Fruit fly (Drosophila melanogaster) whole organism, embryonic: Measurements from ENCODE around the gene CG13949.

Experiments used
- Abd-B ChIP-seq: fragments of 200-800 bp; sonication (Bioruptor generic); optimal IDR thresholded peaks from 2 replicates; lab custom pipeline; 2018; ENCODE audit warnings: missing biosample characterization, mild to moderate bottlenecking, missing genetic modification characterization, moderate library complexity
- Atf3 ChIP-seq: fragments of 200-800 bp; sonication (Bioruptor generic); optimal IDR thresholded peaks from 3 replicates; lab custom pipeline; 2016; ENCODE audit warnings: missing biosample characterization, missing genetic modification characterization
- BEAF-32 ChIP-seq: fragments of 200-800 bp; sonication (Bioruptor generic); optimal IDR thresholded peaks from 3 replicates; lab custom pipeline; 2017; ENCODE audit warnings: missing biosample characterization, missing genetic modification characterization, mild to moderate bottlenecking, moderate library complexity, missing genetic modification reagents
- Bgb ChIP-seq: fragments of 200-800 bp; sonication (Bioruptor generic); IDR thresholded peaks from 2 replicates; pipeline ENCODE4 v1.3.6; 2022; ENCODE audit warnings: missing biosample characterization, missing genetic modification characterization; ENCODE audit not compliant: partially characterized antibody
- C15 ChIP-seq: fragments of 200-800 bp; sonication (Bioruptor generic); IDR thresholded peaks from 3 replicates; pipeline ENCODE4 v1.3.6; 2022; ENCODE audit warnings: missing biosample characterization, missing genetic modification characterization
- CG10147 ChIP-seq: fragments of 200-800 bp; sonication (Bioruptor generic); optimal IDR thresholded peaks from 2 replicates; lab custom pipeline; 2019; ENCODE audit warnings: missing biosample characterization, mild to moderate bottlenecking, missing genetic modification characterization, moderate library complexity
- CG10431 ChIP-seq: fragments of 200-800 bp; sonication (Bioruptor generic); optimal IDR thresholded peaks from 3 replicates; lab custom pipeline; 2018; ENCODE audit warnings: missing biosample characterization, mild to moderate bottlenecking, missing genetic modification characterization
- CG11093 ChIP-seq: fragments of 200-800 bp; sonication (Bioruptor generic); IDR thresholded peaks from 3 replicates; pipeline ENCODE4 v1.3.6; 2022; ENCODE audit warnings: missing biosample characterization, missing genetic modification characterization
- CG11398 ChIP-seq: fragments of 200-800 bp; sonication (Bioruptor generic); optimal IDR thresholded peaks from 2 replicates; lab custom pipeline; 2016; ENCODE audit warnings: missing biosample characterization, missing genetic modification characterization
- CG11560 ChIP-seq: fragments of 200-800 bp; sonication (Bioruptor generic); IDR thresholded peaks from 3 replicates; pipeline ENCODE4 v1.3.6; 2022; ENCODE audit warnings: missing biosample characterization, missing genetic modification characterization
- CG11723 ChIP-seq: fragments of 200-800 bp; sonication (Bioruptor generic); optimal IDR thresholded peaks from 2 replicates; lab custom pipeline; 2017; ENCODE audit warnings: missing biosample characterization, mild to moderate bottlenecking, missing genetic modification characterization
- CG13123 ChIP-seq: fragments of 200-800 bp; sonication (Bioruptor generic); optimal IDR thresholded peaks from 2 replicates; lab custom pipeline; 2016; ENCODE audit warnings: missing biosample characterization, missing genetic modification characterization
- CG14710 ChIP-seq: fragments of 200-800 bp; sonication (Bioruptor generic); optimal IDR thresholded peaks from 3 replicates; lab custom pipeline; 2019; ENCODE audit warnings: missing biosample characterization, mild to moderate bottlenecking, missing genetic modification characterization, moderate library complexity
- CG17186 ChIP-seq: fragments of 200-800 bp; sonication (Bioruptor generic); optimal IDR thresholded peaks from 3 replicates; lab custom pipeline; 2017; ENCODE audit warnings: missing biosample characterization, missing genetic modification reagents, missing genetic modification characterization
- CG17802 ChIP-seq: fragments of 200-800 bp; sonication (Bioruptor generic); optimal IDR thresholded peaks from 2 replicates; lab custom pipeline; 2018; ENCODE audit warnings: missing biosample characterization, mild to moderate bottlenecking, missing genetic modification characterization, moderate library complexity
- CG17829 ChIP-seq: fragments of 200-800 bp; optimal IDR thresholded peaks from 2 replicates; lab custom pipeline; 2019; ENCODE audit warnings: missing biosample characterization, mild to moderate bottlenecking, missing genetic modification characterization, moderate library complexity
- CG2678 ChIP-seq: fragments of 200-800 bp; sonication (Bioruptor generic); optimal IDR thresholded peaks from 3 replicates; lab custom pipeline; 2019; ENCODE audit warnings: missing biosample characterization, mild to moderate bottlenecking, missing genetic modification characterization, moderate library complexity
- CG3407 ChIP-seq: fragments of 200-800 bp; sonication (Bioruptor generic); optimal IDR thresholded peaks from 2 replicates; lab custom pipeline; 2018; ENCODE audit warnings: missing biosample characterization, mild to moderate bottlenecking, missing genetic modification characterization
- CG4730 ChIP-seq: fragments of 200-800 bp; sonication (Bioruptor generic); IDR thresholded peaks from 2 replicates; pipeline ENCODE4 v1.3.6; 2022; ENCODE audit warnings: missing biosample characterization, missing genetic modification characterization
- CG5953 ChIP-seq: fragments of 200-800 bp; sonication (Bioruptor generic); IDR thresholded peaks from 2 replicates; pipeline ENCODE4 v1.3.6; 2022; ENCODE audit warnings: missing biosample characterization, missing genetic modification characterization
- CG6689 ChIP-seq: fragments of 200-800 bp; sonication (Bioruptor generic); IDR thresholded peaks from 2 replicates; pipeline ENCODE4 v1.3.6; 2022; ENCODE audit warnings: missing biosample characterization, missing genetic modification characterization
- CG7556 ChIP-seq: fragments of 200-800 bp; sonication (Bioruptor generic); optimal IDR thresholded peaks from 2 replicates; lab custom pipeline; 2017; ENCODE audit warnings: missing biosample characterization, mild to moderate bottlenecking, missing genetic modification characterization
- CG8290 ChIP-seq, 3 experiments: fragments of 200-800 bp; sonication (Bioruptor generic); optimal IDR thresholded peaks; 2 replicates each; lab custom pipeline; 2016 to 2019; ENCODE audit warnings: missing biosample characterization in 3 of 3, missing genetic modification characterization in 3 of 3, mild to moderate bottlenecking in 2 of 3, moderate library complexity in 1 of 3
- CoRest ChIP-seq: fragments of 200-800 bp; sonication (Bioruptor generic); optimal IDR thresholded peaks from 3 replicates; lab custom pipeline; 2018; ENCODE audit warnings: missing biosample characterization, mild to moderate bottlenecking, missing genetic modification characterization, moderate library complexity
- E2f1 ChIP-seq: fragments of 200-800 bp; sonication (Bioruptor generic); IDR thresholded peaks from 2 replicates; pipeline ENCODE4 v1.3.6; 2022; ENCODE audit warnings: missing biosample characterization, missing genetic modification characterization
- HmgD ChIP-seq: fragments of 200-800 bp; sonication (Bioruptor generic); optimal IDR thresholded peaks from 3 replicates; lab custom pipeline; 2016; ENCODE audit warnings: missing biosample characterization, missing genetic modification characterization
- HmgZ ChIP-seq: fragments of 200-800 bp; sonication (Bioruptor generic); optimal IDR thresholded peaks from 2 replicates; lab custom pipeline; 2018; ENCODE audit warnings: missing biosample characterization, mild to moderate bottlenecking, missing genetic modification characterization
- Hr39 ChIP-seq: fragments of >200 bp; optimal IDR thresholded peaks from 2 replicates; lab custom pipeline; 2017
- Meics ChIP-seq: fragments of 200-800 bp; sonication (Bioruptor generic); optimal IDR thresholded peaks from 2 replicates; lab custom pipeline; 2017; ENCODE audit warnings: missing biosample characterization, mild to moderate bottlenecking, missing genetic modification characterization
- Mrtf ChIP-seq: fragments of 200-800 bp; sonication (Bioruptor generic); IDR thresholded peaks from 3 replicates; pipeline ENCODE4 v1.3.6; 2022; ENCODE audit warnings: missing biosample characterization, missing genetic modification characterization
- Nf-YC ChIP-seq: fragments of 200-800 bp; optimal IDR thresholded peaks from 3 replicates; lab custom pipeline; 2019; ENCODE audit warnings: missing biosample characterization, mild to moderate bottlenecking, missing genetic modification characterization, moderate library complexity
- Opbp ChIP-seq: fragments of 200-800 bp; sonication (Bioruptor generic); IDR thresholded peaks from 3 replicates; pipeline ENCODE4 v1.3.6; 2022; ENCODE audit warnings: missing biosample characterization, missing genetic modification characterization; ENCODE audit not compliant: partially characterized antibody
- Taf1 ChIP-seq: fragments of 200-800 bp; sonication (Bioruptor generic); IDR thresholded peaks from 2 replicates; pipeline ENCODE4 v1.3.6; 2022; ENCODE audit warnings: missing biosample characterization, missing genetic modification characterization
- bab2 ChIP-seq: fragments of 200-800 bp; sonication (Bioruptor generic); optimal IDR thresholded peaks from 2 replicates; lab custom pipeline; 2016; ENCODE audit warnings: missing biosample characterization, missing genetic modification characterization
- bbx ChIP-seq: fragments of 200-800 bp; sonication (Bioruptor generic); IDR thresholded peaks from 2 replicates; pipeline ENCODE4 v1.3.6; 2022; ENCODE audit warnings: missing biosample characterization, missing genetic modification characterization; ENCODE audit not compliant: partially characterized antibody
- bsh ChIP-seq, 2 experiments: fragments of 200-800 bp; sonication (Bioruptor generic); optimal IDR thresholded peaks; 2 replicates each; lab custom pipeline; 2017 to 2018; ENCODE audit warnings: mild to moderate bottlenecking in 2 of 2, missing biosample characterization in 2 of 2, missing genetic modification characterization in 2 of 2, moderate library complexity in 1 of 2
- dati ChIP-seq: fragments of 200-800 bp; sonication (Bioruptor generic); IDR thresholded peaks from 2 replicates; pipeline ENCODE4 v1.3.6; 2022; ENCODE audit warnings: missing biosample characterization, missing genetic modification characterization
- esg ChIP-seq: fragments of 200-800 bp; sonication (Bioruptor generic); conservative IDR thresholded peaks from 2 replicates; pipeline ENCODE4 v1.3.6; 2022; ENCODE audit warnings: missing biosample characterization, missing genetic modification characterization
- exex ChIP-seq: fragments of 200-800 bp; sonication (Bioruptor generic); optimal IDR thresholded peaks from 4 replicates; lab custom pipeline; 2018; ENCODE audit warnings: missing biosample characterization, mild to moderate bottlenecking, missing genetic modification characterization, moderate library complexity
- fd3F ChIP-seq: fragments of 200-800 bp; sonication (Bioruptor generic); optimal IDR thresholded peaks from 2 replicates; lab custom pipeline; 2018; ENCODE audit warnings: missing biosample characterization, mild to moderate bottlenecking, missing genetic modification characterization, moderate library complexity
- ind ChIP-seq: fragments of 200-800 bp; sonication (Bioruptor generic); optimal IDR thresholded peaks from 3 replicates; lab custom pipeline; 2016; ENCODE audit warnings: missing biosample characterization, missing genetic modification characterization
- jigr1 ChIP-seq: fragments of 200-800 bp; sonication (Bioruptor generic); IDR thresholded peaks from 3 replicates; pipeline ENCODE4 v1.3.6; 2022; ENCODE audit warnings: missing biosample characterization, missing genetic modification characterization
- knrl ChIP-seq: fragments of 200-800 bp; sonication (Bioruptor generic); IDR thresholded peaks from 3 replicates; pipeline ENCODE4 v1.3.6; 2022; ENCODE audit warnings: missing biosample characterization, missing genetic modification characterization; ENCODE audit not compliant: partially characterized antibody
- lilli ChIP-seq: fragments of 200-800 bp; sonication (Bioruptor generic); optimal IDR thresholded peaks from 3 replicates; lab custom pipeline; 2016; ENCODE audit warnings: missing biosample characterization, missing genetic modification characterization
- mam ChIP-seq: fragments of 200-800 bp; sonication (Bioruptor generic); optimal IDR thresholded peaks from 3 replicates; lab custom pipeline; 2016; ENCODE audit warnings: missing biosample characterization, missing genetic modification characterization
- peb ChIP-seq: fragments of 200-800 bp; sonication (Bioruptor generic); IDR thresholded peaks from 2 replicates; pipeline ENCODE4 v1.3.6; 2022; ENCODE audit warnings: missing biosample characterization, missing genetic modification characterization
- pho ChIP-seq: fragments of 200-800 bp; sonication (Bioruptor generic); optimal IDR thresholded peaks from 2 replicates; lab custom pipeline; 2016; ENCODE audit warnings: missing biosample characterization, missing genetic modification characterization
- repo ChIP-seq: fragments of 200-800 bp; sonication (Bioruptor generic); optimal IDR thresholded peaks from 2 replicates; lab custom pipeline; 2016; ENCODE audit warnings: missing biosample characterization, missing genetic modification characterization
- run ChIP-seq: fragments of 200-800 bp; sonication (Bioruptor generic); optimal IDR thresholded peaks from 3 replicates; lab custom pipeline; 2018; ENCODE audit warnings: missing biosample characterization, mild to moderate bottlenecking, missing genetic modification characterization
- sqz ChIP-seq: fragments of 200-800 bp; sonication (Bioruptor generic); optimal IDR thresholded peaks from 3 replicates; lab custom pipeline; 2018; ENCODE audit warnings: missing biosample characterization, mild to moderate bottlenecking, missing genetic modification characterization
- unpg ChIP-seq: fragments of 200-800 bp; sonication (Bioruptor generic); optimal IDR thresholded peaks from 3 replicates; lab custom pipeline; 2018; ENCODE audit warnings: missing biosample characterization, mild to moderate bottlenecking, missing genetic modification characterization, moderate library complexity

Gene CG13949

dm6 chr2L:889799-890198 is 34.7 kb downstream of the CG13949 start (continued):
- TF ChIP-seq sqz (GFP tag; lab: Kevin White, UChicago) (no peak), CG11093 (GFP tag; lab: Robert Waterston, UW) (no peak), BEAF-32 (GFP tag; lab: Kevin White, UChicago) (no peak), C15 (GFP tag; lab: Robert Waterston, UW) (no peak), bab2 (GFP tag; lab: Kevin White, UChicago) (no peak), bsh (GFP tag; optimal IDR thresholded peaks at IDR 0.05; lab: Kevin White, UChicago) (no peak), fd3F (GFP tag; lab: Kevin White, UChicago) (no peak), CG11398 (GFP tag; lab: Kevin White, UChicago) (no peak), CG6689 (GFP tag; lab: Robert Waterston, UW) (peak; percentile 54), Meics (no peak), CG17829 (tag; lab: Kevin White, UChicago) (no peak), Atf3 (peak; percentile 5), jigr1 (GFP tag; lab: Robert Waterston, UW) (0 out of 3 replicates have a peak, but pooled peaks have one; percentile 45), peb (no peak), CG7556 (GFP tag; lab: Kevin White, UChicago) (peak; percentile 11), Taf1 (GFP tag; lab: Robert Waterston, UW) (peak; percentile 26; the same call in 1 of the 2 replicates), CG17802 (tag; lab: Kevin White, UChicago) (no peak), Abd-B (GFP tag; lab: Kevin White, UChicago) (no peak), lilli (no peak), knrl (GFP tag; lab: Robert Waterston, UW) (no peak), Bgb (no peak), esg (GFP tag; lab: Robert Waterston, UW) (peak; percentile 60; the same call in 1 of the 2 replicates), CG2678 (tag; lab: Kevin White, UChicago) (peak; percentile 22), Hr39 (lab: Kevin White, UChicago) (no peak), mam (GFP tag; lab: Kevin White, UChicago) (peak; percentile 25), exex (no peak), CG8290 (GFP tag; optimal IDR thresholded peaks at IDR 0.05; lab: Kevin White, UChicago) (no peak), CG8290 (tag; optimal IDR thresholded peaks at IDR 0.05; lab: Kevin White, UChicago) (peak in 1 of 2 experiments; percentile 33), bbx (GFP tag; lab: Robert Waterston, UW) (no peak), CG13123 (GFP tag; lab: Kevin White, UChicago) (no peak), Mrtf (no peak), dati (GFP tag; lab: Robert Waterston, UW) (no peak), repo (no peak), ind (GFP tag; lab: Kevin White, UChicago) (no peak), CG17186 (GFP tag; lab: Kevin White, UChicago) (no peak), CG11723 (no peak), CG11560 (tag; lab: Robert Waterston, UW) (no peak), CoRest (peak; percentile 26), CG3407 (GFP tag; lab: Kevin White, UChicago) (no peak), CG10431 (GFP tag; lab: Kevin White, UChicago) (no peak), run (no peak), Opbp (no peak), CG10147 (no peak), unpg (no peak), HmgD (GFP tag; lab: Kevin White, UChicago) (no peak), pho (GFP tag; lab: Kevin White, UChicago) (no peak), E2f1 (GFP tag; lab: Robert Waterston, UW) (peak; percentile 38; the same call in 1 of the 2 replicates), CG14710 (no peak), CG5953 (peak; percentile 39; the same call in 1 of the 2 replicates), Nf-YC (tag; lab: Kevin White, UChicago) (no peak), HmgZ (tag; lab: Kevin White, UChicago) (no peak), CG4730 (GFP tag; lab: Robert Waterston, UW) (peak; percentile 30; the same call in 1 of the 2 replicates)
